Worm (Caenorhabditis elegans): ENCODE measurements around the gene CD4.11.

ce11 chrV:5567119-5567518, 17.8 kb upstream of the CD4.11 start, which contains the start of gene C18C4.7:
- TF ChIP-seq nhr-77 (tag; optimal IDR thresholded peaks at IDR 0.05) (no peak), zag-1 (tag; optimal IDR thresholded peaks at IDR 0.05) (no peak), daf-12 (tag; optimal IDR thresholded peaks at IDR 0.05) (no peak), pqm-1 (tag; optimal IDR thresholded peaks at IDR 0.05) (no peak), lin-13 (GFP tag; optimal IDR thresholded peaks at IDR 0.05) (no peak), lin-39 (tag; optimal IDR thresholded peaks at IDR 0.05) (no peak), egl-27 (tag; optimal IDR thresholded peaks at IDR 0.05) (no peak), spr-3 (GFP tag; optimal IDR thresholded peaks at IDR 0.05) (no peak), egl-43 (GFP tag; IDR thresholded peaks at IDR 0.05) (no peak), F44E2.7 (GFP tag; IDR thresholded peaks at IDR 0.05) (no peak), ceh-82 (tag; optimal IDR thresholded peaks at IDR 0.05) (no peak)

All from whole organism, L4 larva.